Fruit fly (Drosophila melanogaster): ENCODE results near the gene TrissinR.

The TrissinR gene

dm6 chr2L:5799435-5800387 is 24.1 kb upstream of the TrissinR start, which contains the start of gene CG9171 (continued):
- TF ChIP-seq CG7928 (GFP tag; optimal IDR thresholded peaks at IDR 0.05) (peak; percentile 55), Camta (GFP tag; optimal IDR thresholded peaks at IDR 0.05) (no peak), CG7839 (tag; optimal IDR thresholded peaks at IDR 0.05) (peak; percentile 44), Stat92E (GFP tag; optimal IDR thresholded peaks at IDR 0.05) (peak in 1 of 3 experiments; percentile 4), CG9797 (GFP tag; optimal IDR thresholded peaks at IDR 0.05) (peak; percentile 97), CG12155 (GFP tag; optimal IDR thresholded peaks at IDR 0.05) (peak; percentile 12), ssp (GFP tag; IDR thresholded peaks at IDR 0.05) (peak; percentile 99), CG8388 (GFP tag; optimal IDR thresholded peaks at IDR 0.05) (no peak), CG15479 (GFP tag; optimal IDR thresholded peaks at IDR 0.05) (peak; percentile 57), eve (GFP tag; optimal IDR thresholded peaks at IDR 0.05) (no peak), ro (GFP tag; IDR thresholded peaks at IDR 0.05) (no peak), HmgD (GFP tag; optimal IDR thresholded peaks at IDR 0.05) (no peak), B-H1 (GFP tag; IDR thresholded peaks at IDR 0.05) (no peak), nmo (GFP tag; optimal IDR thresholded peaks at IDR 0.05) (peak; percentile 56), CG17385 (GFP tag; optimal IDR thresholded peaks at IDR 0.05) (peak; percentile 10), CG32772 (GFP tag; IDR thresholded peaks at IDR 0.05) (peak; percentile 57; the same call in 1 of the 2 replicates), Nf-YB (GFP tag; optimal IDR thresholded peaks at IDR 0.05) (peak; percentile 55), CG12219 (GFP tag; optimal IDR thresholded peaks at IDR 0.05) (no peak), Atf3 (GFP tag; optimal IDR thresholded peaks at IDR 0.05) (no peak), sens-2 (GFP tag; IDR thresholded peaks at IDR 0.05) (peak; percentile 37; the same call in 1 of the 2 replicates), CG11560 (tag; IDR thresholded peaks at IDR 0.05) (no peak; the same call in 2 of the 3 replicates), CG1024 (GFP tag; IDR thresholded peaks at IDR 0.05) (peak; percentile 53; the same call in 1 of the 2 replicates), Usf (GFP tag; optimal IDR thresholded peaks at IDR 0.05) (no peak), crp (GFP tag; optimal IDR thresholded peaks at IDR 0.05) (peak in 1 of 2 experiments; percentile 78), CG17802 (tag; optimal IDR thresholded peaks at IDR 0.05) (peak; percentile 90), CG10979 (tag; optimal IDR thresholded peaks at IDR 0.05) (no peak), E2f2 (GFP tag; IDR thresholded peaks at IDR 0.05) (peak; percentile 64), ase (GFP tag; IDR thresholded peaks at IDR 0.05) (0 out of 3 replicates have a peak, but pooled peaks have one; percentile 27), nau (GFP tag; optimal IDR thresholded peaks at IDR 0.05) (peak; percentile 6), Doc2 (GFP tag; IDR thresholded peaks at IDR 0.05) (no peak), Neu2 (GFP tag; optimal IDR thresholded peaks at IDR 0.05; ENCODE audit: borderline replicate concordance) (peak; percentile 1), CG5953 (GFP tag; IDR thresholded peaks at IDR 0.05) (peak; percentile 37; the same call in 1 of the 2 replicates), en (GFP tag; optimal IDR thresholded peaks at IDR 0.05) (no peak), ewg (GFP tag; optimal IDR thresholded peaks at IDR 0.05) (peak; percentile 27), CG1647 (GFP tag; optimal IDR thresholded peaks at IDR 0.05) (no peak), Fer1 (GFP tag; optimal IDR thresholded peaks at IDR 0.05) (peak; percentile 41), gsb (GFP tag; IDR thresholded peaks at IDR 0.05) (no peak), prd (optimal IDR thresholded peaks at IDR 0.05) (no peak), prd (GFP tag; IDR thresholded peaks at IDR 0.05) (peak; percentile 39), dm (GFP tag; optimal IDR thresholded peaks at IDR 0.05) (no peak), trem (tag; optimal IDR thresholded peaks at IDR 0.05) (peak; percentile 71), tna (GFP tag; IDR thresholded peaks at IDR 0.05; ENCODE audit: partially characterized antibody) (peak; percentile 11; the same call in 1 of the 2 replicates), br (optimal IDR thresholded peaks at IDR 0.05) (no peak), Fer2 (tag; optimal IDR thresholded peaks at IDR 0.05) (peak; percentile 2), slp2 (GFP tag; optimal IDR thresholded peaks at IDR 0.05) (no peak), slou (GFP tag; optimal IDR thresholded peaks at IDR 0.05) (no peak), CG17359 (tag; optimal IDR thresholded peaks at IDR 0.05) (peak; percentile 50), fd96Cb (tag; optimal IDR thresholded peaks at IDR 0.05) (no peak)
